Fruit fly (Drosophila melanogaster) whole organism, embryonic: ENCODE data around the gene Nt5b.

Experiments used
- Abd-B ChIP-seq: fragments of 200-800 bp; sonication (Bioruptor generic); optimal IDR thresholded peaks from 2 replicates; lab custom pipeline; 2018; ENCODE audit warnings: missing biosample characterization, mild to moderate bottlenecking, missing genetic modification characterization, moderate library complexity
- Bteb2 ChIP-seq: fragments of 200-800 bp; sonication (Bioruptor generic); optimal IDR thresholded peaks from 2 replicates; lab custom pipeline; 2016; ENCODE audit warnings: missing biosample characterization, missing genetic modification characterization
- CG10321 ChIP-seq: fragments of 200-800 bp; sonication (Bioruptor generic); IDR thresholded peaks from 2 replicates; pipeline ENCODE4 v1.3.6; 2022; ENCODE audit warnings: missing biosample characterization, missing genetic modification characterization
- CG10366 ChIP-seq: fragments of 200-800 bp; sonication (Bioruptor generic); IDR thresholded peaks from 2 replicates; pipeline ENCODE4 v1.3.6; 2022; ENCODE audit warnings: missing biosample characterization, missing genetic modification characterization
- CG11085 ChIP-seq: fragments of 200-800 bp; sonication (Bioruptor generic); IDR thresholded peaks from 2 replicates; pipeline ENCODE4 v1.3.6; 2022; ENCODE audit warnings: missing biosample characterization, missing genetic modification characterization
- CG12744 ChIP-seq: fragments of 200-800 bp; sonication (Bioruptor generic); optimal IDR thresholded peaks from 2 replicates; lab custom pipeline; 2016; ENCODE audit warnings: missing biosample characterization, missing genetic modification characterization
- CG13894 ChIP-seq: fragments of 200-800 bp; sonication (Bioruptor generic); optimal IDR thresholded peaks from 3 replicates; lab custom pipeline; 2018; ENCODE audit warnings: missing biosample characterization, mild to moderate bottlenecking, missing genetic modification characterization, moderate library complexity
- CG14441 ChIP-seq: fragments of 200-800 bp; sonication (Bioruptor generic); IDR thresholded peaks from 2 replicates; pipeline ENCODE4 v1.3.6; 2022; ENCODE audit warnings: missing biosample characterization, missing genetic modification characterization
- CG15269 ChIP-seq: fragments of 200-800 bp; sonication (Bioruptor generic); optimal IDR thresholded peaks from 2 replicates; lab custom pipeline; 2018; ENCODE audit warnings: missing biosample characterization, mild to moderate bottlenecking, missing genetic modification characterization, moderate library complexity
- CG17328 ChIP-seq: fragments of 200-800 bp; sonication (Bioruptor generic); IDR thresholded peaks from 2 replicates; pipeline ENCODE4 v1.3.6; 2022; ENCODE audit warnings: missing biosample characterization, missing genetic modification characterization
- CG17359 ChIP-seq: fragments of 200-800 bp; sonication (Bioruptor generic); optimal IDR thresholded peaks from 3 replicates; lab custom pipeline; 2018; ENCODE audit warnings: missing biosample characterization, mild to moderate bottlenecking, missing genetic modification characterization, moderate library complexity
- CG30431 ChIP-seq: fragments of 200-800 bp; sonication (Bioruptor generic); optimal IDR thresholded peaks from 2 replicates; lab custom pipeline; 2017; ENCODE audit warnings: missing biosample characterization, missing genetic modification characterization
- CG3281 ChIP-seq: fragments of 200-800 bp; sonication (Bioruptor generic); optimal IDR thresholded peaks from 3 replicates; lab custom pipeline; 2017; ENCODE audit warnings: missing biosample characterization, mild to moderate bottlenecking, missing genetic modification characterization
- CG34224 ChIP-seq: fragments of 200-800 bp; sonication (Bioruptor generic); IDR thresholded peaks from 3 replicates; pipeline ENCODE4 v1.3.6; 2022; ENCODE audit warnings: missing biosample characterization, missing genetic modification characterization; ENCODE audit not compliant: partially characterized antibody
- CG3847 ChIP-seq: fragments of 200-800 bp; sonication (Bioruptor generic); IDR thresholded peaks from 2 replicates; pipeline ENCODE4 v1.3.6; 2022; ENCODE audit warnings: missing biosample characterization, missing genetic modification characterization
- CG7786 ChIP-seq: fragments of 200-800 bp; sonication (Bioruptor generic); optimal IDR thresholded peaks from 2 replicates; lab custom pipeline; 2016; ENCODE audit warnings: missing biosample characterization, missing genetic modification characterization
- CG9609 ChIP-seq: fragments of 200-800 bp; sonication (Bioruptor generic); optimal IDR thresholded peaks from 3 replicates; lab custom pipeline; 2016; ENCODE audit warnings: missing biosample characterization, missing genetic modification characterization
- CG9817 ChIP-seq: fragments of 200-800 bp; sonication (Bioruptor generic); optimal IDR thresholded peaks from 2 replicates; lab custom pipeline; 2018; ENCODE audit warnings: missing biosample characterization, mild to moderate bottlenecking, missing genetic modification characterization, moderate library complexity
- CrebB ChIP-seq: fragments of 200-800 bp; sonication (Bioruptor generic); optimal IDR thresholded peaks from 3 replicates; lab custom pipeline; 2018; ENCODE audit warnings: missing biosample characterization, mild to moderate bottlenecking, missing genetic modification characterization
- Dip3 ChIP-seq: fragments of 200-800 bp; sonication (Bioruptor generic); optimal IDR thresholded peaks from 3 replicates; lab custom pipeline; 2016; ENCODE audit warnings: missing biosample characterization, missing genetic modification characterization
- E2f1 ChIP-seq: fragments of 200-800 bp; sonication (Bioruptor generic); IDR thresholded peaks from 2 replicates; pipeline ENCODE4 v1.3.6; 2022; ENCODE audit warnings: missing biosample characterization, missing genetic modification characterization
- E2f2 ChIP-seq: fragments of 200-800 bp; sonication (Bioruptor generic); IDR thresholded peaks from 2 replicates; pipeline ENCODE4 v1.3.6; 2022; ENCODE audit warnings: missing biosample characterization, missing genetic modification characterization
- HHEX ChIP-seq: fragments of 200-800 bp; sonication (Bioruptor generic); optimal IDR thresholded peaks from 3 replicates; lab custom pipeline; 2017; ENCODE audit warnings: missing biosample characterization, mild to moderate bottlenecking, missing genetic modification characterization, missing genetic modification reagents
- HmgZ ChIP-seq: fragments of 200-800 bp; sonication (Bioruptor generic); optimal IDR thresholded peaks from 2 replicates; lab custom pipeline; 2018; ENCODE audit warnings: missing biosample characterization, mild to moderate bottlenecking, missing genetic modification characterization
- Hmr ChIP-seq: fragments of 200-800 bp; sonication (Bioruptor generic); optimal IDR thresholded peaks from 3 replicates; lab custom pipeline; 2017; ENCODE audit warnings: mild to moderate bottlenecking, missing biosample characterization, missing genetic modification reagents, missing genetic modification characterization
- Nf-YC ChIP-seq: fragments of 200-800 bp; optimal IDR thresholded peaks from 3 replicates; lab custom pipeline; 2019; ENCODE audit warnings: missing biosample characterization, mild to moderate bottlenecking, missing genetic modification characterization, moderate library complexity
- NfI ChIP-seq: fragments of 200-800 bp; sonication (Bioruptor generic); optimal IDR thresholded peaks from 3 replicates; lab custom pipeline; 2018; ENCODE audit warnings: missing biosample characterization, mild to moderate bottlenecking, missing genetic modification characterization, moderate library complexity
- Oli ChIP-seq: fragments of 200-800 bp; sonication (Bioruptor generic); optimal IDR thresholded peaks from 2 replicates; lab custom pipeline; 2018; ENCODE audit warnings: missing biosample characterization, mild to moderate bottlenecking, missing genetic modification characterization, moderate library complexity
- PHDP ChIP-seq: fragments of 200-800 bp; sonication (Bioruptor generic); optimal IDR thresholded peaks from 3 replicates; lab custom pipeline; 2018; ENCODE audit warnings: missing biosample characterization, mild to moderate bottlenecking, missing genetic modification characterization, moderate library complexity
- Rfx ChIP-seq: fragments of 200-800 bp; sonication (Bioruptor generic); IDR thresholded peaks from 2 replicates; pipeline ENCODE4 v1.3.6; 2022; ENCODE audit warnings: missing biosample characterization, missing genetic modification characterization
- abd-A ChIP-seq: fragments of 200-800 bp; sonication (Bioruptor generic); optimal IDR thresholded peaks from 3 replicates; lab custom pipeline; 2019; ENCODE audit warnings: missing biosample characterization, mild to moderate bottlenecking, missing genetic modification characterization, moderate library complexity
- al ChIP-seq: fragments of 200-800 bp; sonication (Bioruptor generic); IDR thresholded peaks from 2 replicates; pipeline ENCODE4 v1.3.6; 2022; ENCODE audit warnings: missing biosample characterization, missing genetic modification characterization
- cg ChIP-seq: fragments of 200-800 bp; sonication (Bioruptor generic); optimal IDR thresholded peaks from 3 replicates; lab custom pipeline; 2019; ENCODE audit warnings: missing biosample characterization, mild to moderate bottlenecking, missing genetic modification characterization, moderate library complexity
- chinmo ChIP-seq: fragments of 200-800 bp; sonication (Bioruptor generic); IDR thresholded peaks from 4 replicates; pipeline ENCODE4 v1.3.6; 2022; ENCODE audit warnings: missing biosample characterization, missing genetic modification characterization; ENCODE audit not compliant: partially characterized antibody
- corto ChIP-seq: fragments of 200-800 bp; sonication (Bioruptor generic); optimal IDR thresholded peaks from 2 replicates; lab custom pipeline; 2016; ENCODE audit warnings: missing biosample characterization, mild to moderate bottlenecking, missing genetic modification characterization, moderate library complexity
- dm ChIP-seq: fragments of 200-800 bp; sonication (Bioruptor generic); optimal IDR thresholded peaks from 3 replicates; lab custom pipeline; 2016; ENCODE audit warnings: missing biosample characterization, missing genetic modification characterization
- dysf ChIP-seq: fragments of 200-800 bp; sonication (Bioruptor generic); IDR thresholded peaks from 3 replicates; pipeline ENCODE4 v1.3.6; 2022; ENCODE audit warnings: missing biosample characterization, missing genetic modification characterization
- fd3F ChIP-seq: fragments of 200-800 bp; sonication (Bioruptor generic); optimal IDR thresholded peaks from 2 replicates; lab custom pipeline; 2018; ENCODE audit warnings: missing biosample characterization, mild to moderate bottlenecking, missing genetic modification characterization, moderate library complexity
- ftz-f1 ChIP-seq: fragments of 200-800 bp; sonication (Bioruptor generic); optimal IDR thresholded peaks from 2 replicates; lab custom pipeline; 2016; ENCODE audit warnings: missing biosample characterization, missing genetic modification characterization
- gsb ChIP-seq: fragments of 200-800 bp; sonication (Bioruptor generic); IDR thresholded peaks from 2 replicates; pipeline ENCODE4 v1.3.6; 2022; ENCODE audit warnings: missing biosample characterization, missing genetic modification characterization
- jumu ChIP-seq: fragments of 200-800 bp; sonication (Bioruptor generic); optimal IDR thresholded peaks from 3 replicates; lab custom pipeline; 2016; ENCODE audit warnings: missing biosample characterization, missing genetic modification characterization
- pan ChIP-seq, 4 experiments: fragments of >200 bp in 3 of 4; fragments of 200-800 bp in 1 of 4; sonication (Bioruptor generic) in 1 of 4; optimal IDR thresholded peaks in 3 of 4; IDR thresholded peaks in 1 of 4; 2 replicates each; pipeline versions ENCODE4 v1.3.6 to Lab custom; 2017 to 2022; ENCODE audit warnings: missing biosample characterization in 2 of 4, missing genetic modification characterization in 2 of 4, mixed read lengths in 1 of 4
- phol ChIP-seq: fragments of 200-800 bp; sonication (Bioruptor generic); optimal IDR thresholded peaks from 3 replicates; lab custom pipeline; 2018; ENCODE audit warnings: missing biosample characterization, mild to moderate bottlenecking, missing genetic modification characterization, moderate library complexity
- pnt ChIP-seq: fragments of 200-800 bp; sonication (Bioruptor generic); optimal IDR thresholded peaks from 3 replicates; lab custom pipeline; 2016; ENCODE audit warnings: missing biosample characterization, missing genetic modification characterization
- sob ChIP-seq: fragments of 200-800 bp; sonication (Bioruptor generic); IDR thresholded peaks from 2 replicates; pipeline ENCODE4 v1.3.6; 2022; ENCODE audit warnings: missing biosample characterization, missing genetic modification characterization
- sr ChIP-seq: fragments of 200-800 bp; sonication (Bioruptor generic); IDR thresholded peaks from 3 replicates; pipeline ENCODE4 v1.3.6; 2022; ENCODE audit warnings: missing biosample characterization, missing genetic modification characterization
- tgo ChIP-seq: fragments of 200-800 bp; sonication (Bioruptor generic); IDR thresholded peaks from 3 replicates; pipeline ENCODE4 v1.3.6; 2022; ENCODE audit warnings: missing biosample characterization, missing genetic modification characterization
- vfl ChIP-seq: fragments of 200-800 bp; sonication (Bioruptor generic); optimal IDR thresholded peaks from 2 replicates; lab custom pipeline; 2016; ENCODE audit warnings: missing biosample characterization, missing genetic modification characterization

Gene Nt5b

DNA sequence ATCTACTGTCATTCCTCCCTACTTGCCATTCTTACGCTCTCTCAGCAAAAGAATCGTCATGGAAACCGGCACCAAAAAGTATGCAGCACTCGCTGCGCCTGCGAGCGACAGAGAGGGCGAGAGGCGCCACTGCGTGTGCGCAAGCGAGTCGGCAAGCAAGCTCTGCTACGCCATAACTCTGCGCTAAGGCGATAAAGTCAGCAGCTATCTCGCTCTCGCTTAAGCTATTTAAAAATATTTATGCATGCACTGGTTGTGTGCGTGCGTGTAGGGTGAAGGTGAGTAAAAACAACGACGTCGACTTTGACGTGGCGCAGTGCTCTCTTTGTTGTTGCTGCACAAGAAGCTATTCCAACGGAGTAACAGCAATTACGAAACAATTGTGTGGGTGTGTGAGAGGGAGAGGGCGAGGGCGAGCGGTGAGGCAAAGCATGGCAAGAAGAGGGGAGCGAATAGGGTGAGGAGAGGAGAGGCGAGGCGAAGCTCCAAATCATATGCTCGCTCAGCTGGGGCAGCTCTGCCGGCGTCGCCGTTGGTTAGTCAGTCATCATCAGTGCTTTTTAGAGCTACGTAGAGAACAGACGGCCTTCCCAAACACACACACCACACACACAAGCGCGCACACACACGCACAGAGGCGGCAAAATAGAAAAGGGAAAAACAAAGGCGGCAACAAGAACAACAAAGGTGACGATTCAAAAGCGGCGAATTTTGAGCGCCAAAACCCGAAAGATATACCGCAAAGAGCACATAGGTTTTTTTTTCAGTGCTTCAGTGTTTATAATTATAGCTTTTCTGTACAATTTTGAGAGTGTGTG lies 43.7 kb downstream of the Nt5b start, which contains the start of gene CrebB (continued):
- TF ChIP-seq phol (tag; lab: Kevin White, UChicago) (peak; percentile 66), cg (GFP tag; lab: Kevin White, UChicago) (peak; percentile 85), corto (GFP tag; lab: Kevin White, UChicago) (peak; percentile 25), E2f2 (GFP tag; lab: Robert Waterston, UW) (peak; percentile 34; the same call in 1 of the 2 replicates), al (GFP tag; lab: Robert Waterston, UW) (peak; percentile 13; the same call in 1 of the 2 replicates), CG10366 (GFP tag; lab: Robert Waterston, UW) (peak; percentile 34; the same call in 1 of the 2 replicates), vfl (GFP tag; lab: Kevin White, UChicago) (peak; percentile 30), pan (optimal IDR thresholded peaks at IDR 0.05; lab: Kevin White, UChicago) (no peak), pan (GFP tag; optimal IDR thresholded peaks at IDR 0.05 in 1 of 2, IDR thresholded peaks at IDR 0.05 in 1 of 2) (peak in 1 of 2 experiments; percentile 72), pnt (GFP tag; lab: Kevin White, UChicago) (peak; percentile 23), Abd-B (GFP tag; lab: Kevin White, UChicago) (peak; percentile 78), PHDP (tag; lab: Kevin White, UChicago) (peak; percentile 22), Rfx (GFP tag; lab: Robert Waterston, UW) (peak; percentile 82), sr (peak; percentile 99), fd3F (no peak), dm (GFP tag; lab: Kevin White, UChicago) (peak; percentile 10), CG3281 (peak; percentile 29), tgo (GFP tag; lab: Robert Waterston, UW) (peak; percentile 22; the same call in 1 of the 3 replicates), CG10321 (GFP tag; lab: Robert Waterston, UW) (peak; percentile 94), CG3847 (0 out of 2 replicates have a peak, but pooled peaks have one; percentile 21), sob (GFP tag; lab: Robert Waterston, UW) (peak; percentile 45), Dip3 (GFP tag; lab: Kevin White, UChicago) (peak; percentile 41), CG30431 (GFP tag; lab: Kevin White, UChicago) (no peak), CG11085 (GFP tag; lab: Robert Waterston, UW) (peak; percentile 40; the same call in 1 of the 2 replicates), Bteb2 (GFP tag; lab: Kevin White, UChicago) (peak; percentile 41), CG15269 (tag; lab: Kevin White, UChicago) (peak; percentile 21), CG34224 (GFP tag; lab: Robert Waterston, UW) (peak; percentile 49; the same call in 2 of the 3 replicates), CG13894 (tag; lab: Kevin White, UChicago) (peak; percentile 13), CG12744 (GFP tag; lab: Kevin White, UChicago) (peak; percentile 27), Hmr (GFP tag; lab: Kevin White, UChicago) (no peak), CG9817 (peak; percentile 21), CrebB (tag; lab: Kevin White, UChicago) (peak; percentile 34), HHEX (GFP tag; lab: Kevin White, UChicago) (peak; percentile 12), CG7786 (peak; percentile 39), dysf (GFP tag; lab: Robert Waterston, UW) (peak; percentile 70), CG17359 (tag; lab: Kevin White, UChicago) (peak; percentile 25), ftz-f1 (peak; percentile 95), Oli (peak; percentile 26), CG17328 (GFP tag; lab: Robert Waterston, UW) (0 out of 2 replicates have a peak, but pooled peaks have one; percentile 17), abd-A (peak; percentile 98), HmgZ (tag; lab: Kevin White, UChicago) (peak; percentile 77), chinmo (GFP tag; lab: Robert Waterston, UW) (peak; percentile 99), E2f1 (GFP tag; lab: Robert Waterston, UW) (peak; percentile 57), CG9609 (GFP tag; lab: Kevin White, UChicago) (peak; percentile 43), CG14441 (GFP tag; lab: Robert Waterston, UW) (peak; percentile 60), NfI (GFP tag; lab: Kevin White, UChicago) (peak; percentile 18), Nf-YC (tag; lab: Kevin White, UChicago) (peak; percentile 81), gsb (GFP tag; lab: Robert Waterston, UW) (0 out of 2 replicates have a peak, but pooled peaks have one; percentile 33), jumu (GFP tag; lab: Kevin White, UChicago) (peak; percentile 11)
